Fruit fly (Drosophila melanogaster) whole organism, adult: ENCODE data around the gene hoe1.
A peak's percentile ranks its signal among the peaks of the same experiment; 100 is the strongest.

Source experiments
- CG11617 ChIP-seq: fragments of 200-800 bp; sonication (Bioruptor generic); optimal IDR thresholded peaks from 2 replicates; lab custom pipeline; 2017; ENCODE audit warnings: mild to moderate bottlenecking, missing biosample characterization, missing genetic modification reagents, missing genetic modification characterization
- CG12768 ChIP-seq: fragments of 200-800 bp; sonication (Bioruptor generic); optimal IDR thresholded peaks from 2 replicates; lab custom pipeline; 2017; ENCODE audit warnings: missing biosample characterization, missing genetic modification characterization, mild to moderate bottlenecking, moderate library complexity, missing genetic modification reagents
- CG14711 ChIP-seq: fragments of 200-800 bp; sonication (Bioruptor generic); optimal IDR thresholded peaks from 2 replicates; lab custom pipeline; 2018; ENCODE audit warnings: missing biosample characterization, mild to moderate bottlenecking, missing genetic modification characterization, moderate library complexity
- CG1620 ChIP-seq: fragments of 200-800 bp; sonication (Bioruptor generic); optimal IDR thresholded peaks from 2 replicates; lab custom pipeline; 2016; ENCODE audit warnings: missing biosample characterization, missing genetic modification characterization
- CG33017 ChIP-seq: fragments of 200-800 bp; sonication (Bioruptor generic); optimal IDR thresholded peaks from 2 replicates; lab custom pipeline; 2018; ENCODE audit warnings: missing biosample characterization, mild to moderate bottlenecking, missing genetic modification characterization, moderate library complexity
- CG5204 ChIP-seq: fragments of 200-800 bp; sonication (Bioruptor generic); optimal IDR thresholded peaks from 2 replicates; lab custom pipeline; 2016; ENCODE audit warnings: missing biosample characterization, missing genetic modification characterization
- CG7045 ChIP-seq: fragments of 200-800 bp; sonication (Bioruptor generic); optimal IDR thresholded peaks from 2 replicates; lab custom pipeline; 2017; ENCODE audit warnings: missing biosample characterization, mild to moderate bottlenecking, missing genetic modification characterization
- CG7101 ChIP-seq: fragments of 200-800 bp; sonication (Bioruptor generic); optimal IDR thresholded peaks from 2 replicates; lab custom pipeline; 2018; ENCODE audit warnings: missing biosample characterization, mild to moderate bottlenecking, missing genetic modification characterization, moderate library complexity
- Clk ChIP-seq: fragments of 200-800 bp; sonication (Bioruptor generic); optimal IDR thresholded peaks from 2 replicates; lab custom pipeline; 2017; ENCODE audit warnings: missing biosample characterization, missing genetic modification characterization
- Crg-1 ChIP-seq: fragments of 200-800 bp; sonication (Bioruptor generic); optimal IDR thresholded peaks from 2 replicates; lab custom pipeline; 2016; ENCODE audit warnings: missing biosample characterization, missing genetic modification characterization
- Hr96 ChIP-seq: fragments of 200-800 bp; sonication (Bioruptor generic); optimal IDR thresholded peaks from 2 replicates; lab custom pipeline; 2016; ENCODE audit warnings: missing biosample characterization, missing genetic modification characterization
- Mnt ChIP-seq: fragments of 200-800 bp; sonication (Bioruptor generic); optimal IDR thresholded peaks from 2 replicates; lab custom pipeline; 2016; ENCODE audit warnings: missing biosample characterization, mild to moderate bottlenecking, missing genetic modification characterization
- bab1 ChIP-seq: fragments of 200-800 bp; sonication (Bioruptor generic); optimal IDR thresholded peaks from 3 replicates; lab custom pipeline; 2019; ENCODE audit warnings: missing biosample characterization, mild to moderate bottlenecking, missing genetic modification characterization, moderate library complexity
- cic ChIP-seq: fragments of 200-800 bp; sonication (Bioruptor generic); optimal IDR thresholded peaks from 2 replicates; lab custom pipeline; 2017; ENCODE audit warnings: missing biosample characterization, mild to moderate bottlenecking, missing genetic modification characterization, moderate library complexity
- cnc ChIP-seq, 2 experiments: fragments of >200 bp; optimal IDR thresholded peaks; 2 replicates each; lab custom pipeline; 2017
- kay ChIP-seq: fragments of 200-800 bp; sonication (Bioruptor generic); peaks from one replicate; lab custom pipeline; 2016; ENCODE audit warnings: missing biosample characterization, missing genetic modification characterization, borderline replicate concordance
- ovo ChIP-seq: fragments of 200-800 bp; sonication (Bioruptor generic); optimal IDR thresholded peaks from 2 replicates; lab custom pipeline; 2016; ENCODE audit warnings: missing biosample characterization, missing genetic modification characterization
- pad ChIP-seq: fragments of 200-800 bp; sonication (Bioruptor generic); optimal IDR thresholded peaks from 3 replicates; lab custom pipeline; 2017; ENCODE audit warnings: missing biosample characterization, missing genetic modification characterization, mild to moderate bottlenecking, moderate library complexity, missing genetic modification reagents
- tj ChIP-seq: fragments of 200-800 bp; sonication (Bioruptor generic); optimal IDR thresholded peaks from 3 replicates; lab custom pipeline; 2017; ENCODE audit warnings: missing biosample characterization, mild to moderate bottlenecking, missing genetic modification characterization, moderate library complexity
- toe ChIP-seq: fragments of 200-800 bp; sonication (Bioruptor generic); optimal IDR thresholded peaks from 2 replicates; lab custom pipeline; 2016; ENCODE audit warnings: missing biosample characterization, missing genetic modification characterization

The hoe1 gene

dm6 chr2L:4958111-4958510 lies 25.9 kb upstream of the hoe1 start, which contains the start of gene CG34124:
Gene CG34124, plus strand, starts transcription at chr2L:4958411.
- TF ChIP-seq kay (GFP tag; lab: Kevin White, UChicago) (no peak), Mnt (GFP tag; lab: Kevin White, UChicago) (no peak), Crg-1 (GFP tag; lab: Kevin White, UChicago) (no peak), Hr96 (GFP tag; lab: Kevin White, UChicago) (no peak), cic (GFP tag; lab: Kevin White, UChicago) (no peak), CG7045 (GFP tag; lab: Kevin White, UChicago) (no peak), toe (GFP tag; lab: Kevin White, UChicago) (no peak), CG1620 (no peak), tj (GFP tag; lab: Kevin White, UChicago) (no peak), CG7101 (no peak), CG11617 (GFP tag; lab: Kevin White, UChicago) (no peak), Clk (GFP tag; lab: Kevin White, UChicago) (no peak), CG5204 (GFP tag; lab: Kevin White, UChicago) (no peak), bab1 (no peak), CG33017 (tag; lab: Kevin White, UChicago) (no peak), cnc (optimal IDR thresholded peaks at IDR 0.05; lab: Kevin White, UChicago) (no peak), CG14711 (no peak)

- TF ChIP-seq Hr96 (GFP tag; lab: Kevin White, UChicago): no peak
- no peak for TF ChIP-seq bab1
- no peak for TF ChIP-seq cic (GFP tag; lab: Kevin White, UChicago)
- no peak for TF ChIP-seq CG11617 (GFP tag; lab: Kevin White, UChicago)
- TF ChIP-seq CG7101: no peak
- no peak for TF ChIP-seq CG7045 (GFP tag; lab: Kevin White, UChicago)
- TF ChIP-seq Mnt (GFP tag; lab: Kevin White, UChicago): no peak
- no peak for TF ChIP-seq Clk (GFP tag; lab: Kevin White, UChicago)
- TF ChIP-seq kay (GFP tag; lab: Kevin White, UChicago): no peak
- no peak for TF ChIP-seq ovo (GFP tag; lab: Kevin White, UChicago)
- no peak for TF ChIP-seq tj (GFP tag; lab: Kevin White, UChicago)
- no peak for TF ChIP-seq cnc (optimal IDR thresholded peaks at IDR 0.05; lab: Kevin White, UChicago)
- no peak for TF ChIP-seq pad
- no peak for TF ChIP-seq Crg-1 (GFP tag; lab: Kevin White, UChicago)
- TF ChIP-seq CG1620: no peak
- TF ChIP-seq toe (GFP tag; lab: Kevin White, UChicago): no peak
- no peak for TF ChIP-seq CG5204 (GFP tag; lab: Kevin White, UChicago)
Measured at dm6 chr2L:4955094-4955823, 23.1 kb upstream of the hoe1 start, which contains the start of the genes Jon25Bi and Marcal1. Gene Jon25Bi, minus strand, starts transcription at chr2L:4955144. Gene Marcal1, plus strand, starts transcription at chr2L:4955509.

- TF ChIP-seq CG1620 (no peak), CG7101 (no peak), toe (GFP tag; lab: Kevin White, UChicago) (no peak), CG7045 (GFP tag; lab: Kevin White, UChicago) (no peak), CG14711 (no peak), Crg-1 (GFP tag; lab: Kevin White, UChicago) (no peak), kay (GFP tag; lab: Kevin White, UChicago) (no peak), cic (GFP tag; lab: Kevin White, UChicago) (peak; percentile 93), ovo (GFP tag; lab: Kevin White, UChicago) (no peak)
Measured at dm6 chr2L:4953086-4953570, 20.9 kb upstream of the hoe1 start, which contains the start of gene Jon25Bii. Gene Jon25Bii, minus strand, starts transcription at chr2L:4953136.

- TF ChIP-seq cnc (optimal IDR thresholded peaks at IDR 0.05; lab: Kevin White, UChicago): no peak
- TF ChIP-seq CG12768 (GFP tag; lab: Kevin White, UChicago): no peak
- TF ChIP-seq ovo (GFP tag; lab: Kevin White, UChicago): no peak
- no peak for TF ChIP-seq CG33017 (tag; lab: Kevin White, UChicago)
Measured at dm6 chr2L:4950667-4951066, 18.5 kb upstream of the hoe1 start, which contains the start of gene Jon25Biii. Gene Jon25Biii, minus strand, starts transcription at chr2L:4950767.

- TF ChIP-seq CG5204 (GFP tag; lab: Kevin White, UChicago) (no peak), CG7045 (GFP tag; lab: Kevin White, UChicago) (no peak), pad (no peak), tj (GFP tag; lab: Kevin White, UChicago) (no peak), CG1620 (no peak), kay (GFP tag; lab: Kevin White, UChicago) (no peak), bab1 (no peak), CG12768 (GFP tag; lab: Kevin White, UChicago) (no peak), ovo (GFP tag; lab: Kevin White, UChicago) (no peak), Mnt (GFP tag; lab: Kevin White, UChicago) (no peak), Hr96 (GFP tag; lab: Kevin White, UChicago) (no peak), cic (GFP tag; lab: Kevin White, UChicago) (no peak), Crg-1 (GFP tag; lab: Kevin White, UChicago) (no peak), toe (GFP tag; lab: Kevin White, UChicago) (no peak), CG7101 (no peak), CG33017 (tag; lab: Kevin White, UChicago) (no peak), CG11617 (GFP tag; lab: Kevin White, UChicago) (no peak), CG14711 (no peak), Clk (GFP tag; lab: Kevin White, UChicago) (no peak), cnc (optimal IDR thresholded peaks at IDR 0.05; lab: Kevin White, UChicago) (no peak)
Measured at dm6 chr2L:4949453-4950045, 17.4 kb upstream of the hoe1 start, which contains the start of gene jet. Gene jet, minus strand, starts transcription at chr2L:4949784.
